Fruit fly (Drosophila melanogaster): Measurements from ENCODE around the gene Sf3b5.

The Sf3b5 gene

DNA sequence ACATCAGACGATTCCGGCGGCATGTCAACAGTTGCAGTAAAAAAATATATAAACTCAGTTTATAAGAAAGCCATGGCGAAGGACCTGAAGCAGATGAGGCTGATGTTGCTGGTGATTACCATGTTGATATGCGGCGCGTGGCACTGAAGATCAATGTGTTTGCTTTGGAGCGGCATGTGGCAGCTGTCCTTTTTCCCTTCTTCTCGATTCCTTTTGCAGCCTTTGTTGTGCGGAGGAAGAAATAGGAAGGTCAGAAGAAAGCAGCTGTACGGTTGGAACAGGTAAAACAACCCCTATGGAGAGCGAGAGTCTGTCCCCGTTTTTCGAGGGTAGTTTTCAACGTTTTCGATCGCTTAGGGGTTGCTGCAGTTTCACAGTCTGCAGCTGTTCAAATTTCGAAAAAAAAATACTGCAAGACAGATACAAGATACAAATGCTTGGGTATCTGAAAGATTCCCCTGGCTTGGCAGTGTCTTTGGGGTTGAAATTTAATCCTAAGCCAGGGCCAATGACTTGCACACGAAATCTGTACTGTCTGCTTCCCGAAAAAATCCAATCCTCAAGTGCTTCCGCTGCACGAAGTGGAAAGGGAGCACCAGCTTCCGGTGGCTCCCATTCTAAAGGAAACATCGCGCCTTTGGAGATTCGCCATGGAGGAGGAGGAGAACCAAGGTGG, 9.8 kb upstream of the Sf3b5 start:
- peak; percentile 58 for TF ChIP-seq tap (tag; optimal IDR thresholded peaks at IDR 0.05)
- peak; percentile 44 for TF ChIP-seq Med (GFP tag)
- no peak for TF ChIP-seq zf30C (GFP tag; optimal IDR thresholded peaks at IDR 0.05)
- TF ChIP-seq oc (tag; optimal IDR thresholded peaks at IDR 0.05) = peak; percentile 50
- peak; percentile 95 for TF ChIP-seq ac (GFP tag; optimal IDR thresholded peaks at IDR 0.05)
- peak; percentile 26; the same call in 1 of the 3 replicates for TF ChIP-seq ase (GFP tag; IDR thresholded peaks at IDR 0.05)
- TF ChIP-seq da (GFP tag; optimal IDR thresholded peaks at IDR 0.05) = peak; percentile 75
- no peak for TF ChIP-seq inv (GFP tag; IDR thresholded peaks at IDR 0.05; ENCODE audit: partially characterized antibody)
- TF ChIP-seq pros (GFP tag; optimal IDR thresholded peaks at IDR 0.05) = peak; percentile 100
- peak; percentile 20 for TF ChIP-seq nerfin-1 (tag; optimal IDR thresholded peaks at IDR 0.05)
- TF ChIP-seq HLHmδ (GFP tag; optimal IDR thresholded peaks at IDR 0.05) = peak; percentile 84
- TF ChIP-seq CG18476 (GFP tag; optimal IDR thresholded peaks at IDR 0.05) = peak; percentile 70
- TF ChIP-seq tll (GFP tag; optimal IDR thresholded peaks at IDR 0.05) = peak in 1 of 2 experiments; percentile 38
- TF ChIP-seq twi (tag; optimal IDR thresholded peaks at IDR 0.05) = peak; percentile 93
- peak; percentile 64 for TF ChIP-seq sens (GFP tag)
- TF ChIP-seq btn (GFP tag; optimal IDR thresholded peaks at IDR 0.05) = no peak
- TF ChIP-seq sd (tag; optimal IDR thresholded peaks at IDR 0.05) = no peak
- TF ChIP-seq wek (GFP tag; optimal IDR thresholded peaks at IDR 0.05) = no peak
- peak; percentile 55 for TF ChIP-seq Kr (GFP tag; optimal IDR thresholded peaks at IDR 0.05)
- peak; percentile 45 for TF ChIP-seq CG15479 (GFP tag; optimal IDR thresholded peaks at IDR 0.05)
- TF ChIP-seq sqz (GFP tag; optimal IDR thresholded peaks at IDR 0.05) = peak; percentile 83
- TF ChIP-seq zen (tag; optimal IDR thresholded peaks at IDR 0.05) = peak; percentile 42
- peak; percentile 43 for TF ChIP-seq Hey (tag; optimal IDR thresholded peaks at IDR 0.05)
- no peak for TF ChIP-seq eyg (GFP tag; optimal IDR thresholded peaks at IDR 0.05)
- TF ChIP-seq zen2 (GFP tag; IDR thresholded peaks at IDR 0.05; ENCODE audit: partially characterized antibody) = 0 out of 3 replicates have a peak, but pooled peaks have one; percentile 14

DNA sequence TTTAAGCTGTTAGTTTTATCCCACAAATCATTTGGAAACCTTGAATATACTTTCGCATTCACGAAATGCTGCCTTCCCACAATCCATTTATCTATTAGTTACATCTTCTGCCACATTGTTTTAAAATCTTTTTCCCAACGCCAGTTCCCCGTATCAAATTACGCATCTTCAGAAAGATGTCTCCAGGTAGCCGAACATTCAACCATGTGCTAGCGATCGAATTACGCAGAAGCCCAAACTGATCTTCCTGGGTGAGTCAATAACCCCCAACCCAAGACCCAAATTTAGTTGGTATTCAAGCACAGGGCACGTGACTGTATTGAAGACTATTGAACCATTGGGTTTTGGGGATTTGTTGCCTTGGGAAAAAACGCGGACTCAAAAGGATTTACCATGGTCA, 8.8 kb upstream of the Sf3b5 start:
- peak; percentile 89 for TF ChIP-seq twi (tag; optimal IDR thresholded peaks at IDR 0.05)
- no peak for TF ChIP-seq Med (GFP tag)
- peak; percentile 12 for TF ChIP-seq Six4 (GFP tag; optimal IDR thresholded peaks at IDR 0.05)
- TF ChIP-seq E2f1 (GFP tag; IDR thresholded peaks at IDR 0.05) = no peak
- TF ChIP-seq CG2199 (GFP tag; IDR thresholded peaks at IDR 0.05) = 0 out of 3 replicates have a peak, but pooled peaks have one; percentile 26
- TF ChIP-seq pros (GFP tag; optimal IDR thresholded peaks at IDR 0.05) = peak; percentile 96
- no peak for TF ChIP-seq CG6272 (GFP tag; IDR thresholded peaks at IDR 0.05)
- no peak for TF ChIP-seq CG33557 (GFP tag; optimal IDR thresholded peaks at IDR 0.05)
- no peak for TF ChIP-seq CG4328 (GFP tag; optimal IDR thresholded peaks at IDR 0.05)
- no peak for TF ChIP-seq Nf-YA (GFP tag; IDR thresholded peaks at IDR 0.05)
- TF ChIP-seq hb (GFP tag; IDR thresholded peaks at IDR 0.05; ENCODE audit: partially characterized antibody) = no peak
- TF ChIP-seq CG34224 (GFP tag; IDR thresholded peaks at IDR 0.05; ENCODE audit: partially characterized antibody) = no peak
- no peak for TF ChIP-seq br (optimal IDR thresholded peaks at IDR 0.05)
- TF ChIP-seq TFAM (GFP tag; optimal IDR thresholded peaks at IDR 0.05) = no peak
- TF ChIP-seq pum (GFP tag; optimal IDR thresholded peaks at IDR 0.05) = no peak
- TF ChIP-seq dmrt99B (tag; optimal IDR thresholded peaks at IDR 0.05) = no peak
- no peak for TF ChIP-seq Scr (GFP tag; IDR thresholded peaks at IDR 0.05; ENCODE audit: partially characterized antibody)
- TF ChIP-seq Dad (GFP tag; optimal IDR thresholded peaks at IDR 0.05) = no peak
- no peak for TF ChIP-seq h (optimal IDR thresholded peaks at IDR 0.05)
- TF ChIP-seq PHDP (tag; optimal IDR thresholded peaks at IDR 0.05) = no peak
- peak; percentile 9 for TF ChIP-seq grn (GFP tag; optimal IDR thresholded peaks at IDR 0.05)
- no peak for TF ChIP-seq CG3163 (GFP tag; optimal IDR thresholded peaks at IDR 0.05)
- TF ChIP-seq Pdp1 (GFP tag; optimal IDR thresholded peaks at IDR 0.05) = no peak
- no peak for TF ChIP-seq CG17568 (GFP tag; optimal IDR thresholded peaks at IDR 0.05)
- peak; percentile 34 for TF ChIP-seq HLHmδ (GFP tag; optimal IDR thresholded peaks at IDR 0.05)
- TF ChIP-seq pan (optimal IDR thresholded peaks at IDR 0.05) = no peak
- no peak for TF ChIP-seq pan (GFP tag; optimal IDR thresholded peaks at IDR 0.05 in 1 of 2, IDR thresholded peaks at IDR 0.05 in 1 of 2)
- TF ChIP-seq CG1602 (GFP tag; optimal IDR thresholded peaks at IDR 0.05) = no peak

Measured in whole organism, embryonic.